Fruit fly (Drosophila melanogaster): ENCODE data around the gene 14-3-3epsilon.

14-3-3epsilon gene

dm6 chr3R:18274328-18275098 lies 32.2 kb downstream of the 14-3-3epsilon start, which contains the start of the genes Vps39 and eIF1A:
Vps39 (minus strand) TSS chr3R:18274446.
eIF1A (plus strand) TSS chr3R:18274665.
- TF ChIP-seq salr (GFP tag; optimal IDR thresholded peaks at IDR 0.05) = no peak
- TF ChIP-seq Eip93F (GFP tag; optimal IDR thresholded peaks at IDR 0.05) = peak; percentile 42
- no peak for TF ChIP-seq CG11762 (GFP tag; optimal IDR thresholded peaks at IDR 0.05; ENCODE audit: insufficient read depth)
- no peak for TF ChIP-seq pdm3 (GFP tag; optimal IDR thresholded peaks at IDR 0.05)
- peak; percentile 17 for TF ChIP-seq Sox14 (GFP tag; optimal IDR thresholded peaks at IDR 0.05)
- TF ChIP-seq Lpt (GFP tag; optimal IDR thresholded peaks at IDR 0.05) = no peak
- TF ChIP-seq net (GFP tag; optimal IDR thresholded peaks at IDR 0.05) = no peak
- no peak for TF ChIP-seq fd59A (GFP tag; optimal IDR thresholded peaks at IDR 0.05)
- TF ChIP-seq Hr38 (GFP tag; optimal IDR thresholded peaks at IDR 0.05) = no peak
- TF ChIP-seq Hr4 (GFP tag; optimal IDR thresholded peaks at IDR 0.05) = peak; percentile 42
- TF ChIP-seq Ets21C (GFP tag; optimal IDR thresholded peaks at IDR 0.05) = no peak
- TF ChIP-seq lz (GFP tag; optimal IDR thresholded peaks at IDR 0.05) = peak; percentile 36
- no peak for TF ChIP-seq eg (GFP tag; IDR thresholded peaks at IDR 0.05)
- TF ChIP-seq CG6163 (GFP tag; IDR thresholded peaks at IDR 0.05) = 0 out of 3 replicates have a peak, but pooled peaks have one; percentile 10
- peak; percentile 29 for TF ChIP-seq esn (GFP tag; optimal IDR thresholded peaks at IDR 0.05)
- TF ChIP-seq Eip78C (GFP tag) = no peak
- no peak; the same call in 1 of the 2 replicates for TF ChIP-seq CG15336 (GFP tag; IDR thresholded peaks at IDR 0.05)
- TF ChIP-seq OdsH (GFP tag; optimal IDR thresholded peaks at IDR 0.05) = no peak
- no peak for TF ChIP-seq CG6808 (GFP tag; optimal IDR thresholded peaks at IDR 0.05)
- peak; percentile 30 for TF ChIP-seq acj6 (GFP tag; optimal IDR thresholded peaks at IDR 0.05)
- TF ChIP-seq CG4318 (GFP tag; optimal IDR thresholded peaks at IDR 0.05) = no peak
- TF ChIP-seq CG32006 (GFP tag; optimal IDR thresholded peaks at IDR 0.05) = no peak
- TF ChIP-seq Blimp-1 (GFP tag; optimal IDR thresholded peaks at IDR 0.05) = no peak
- no peak for TF ChIP-seq CG8119 (GFP tag; IDR thresholded peaks at IDR 0.05)
- no peak for TF ChIP-seq CG6854 (GFP tag; optimal IDR thresholded peaks at IDR 0.05)
- no peak for TF ChIP-seq Gug (GFP tag; IDR thresholded peaks at IDR 0.05)
- no peak for TF ChIP-seq svp (GFP tag)
- no peak for TF ChIP-seq fd85E (GFP tag; optimal IDR thresholded peaks at IDR 0.05)
- TF ChIP-seq dac (GFP tag; optimal IDR thresholded peaks at IDR 0.05) = no peak
- no peak for TF ChIP-seq CG9139 (GFP tag; optimal IDR thresholded peaks at IDR 0.05)
- no peak for TF ChIP-seq CG7368 (GFP tag; optimal IDR thresholded peaks at IDR 0.05)
- no peak for TF ChIP-seq Sox102F (GFP tag; optimal IDR thresholded peaks at IDR 0.05)
- no peak for TF ChIP-seq CG11294 (GFP tag; IDR thresholded peaks at IDR 0.05)
- TF ChIP-seq vri (GFP tag; optimal IDR thresholded peaks at IDR 0.05) = no peak
- TF ChIP-seq cyc (GFP tag; optimal IDR thresholded peaks at IDR 0.05) = peak; percentile 32
- no peak for TF ChIP-seq CG6792 (GFP tag; optimal IDR thresholded peaks at IDR 0.05)
- no peak for TF ChIP-seq spab (GFP tag; optimal IDR thresholded peaks at IDR 0.05)
- TF ChIP-seq Ets96B (tag; optimal IDR thresholded peaks at IDR 0.05) = no peak
- TF ChIP-seq CG31627 (GFP tag; optimal IDR thresholded peaks at IDR 0.05) = peak; percentile 17
- no peak for TF ChIP-seq Eip75B (GFP tag; optimal IDR thresholded peaks at IDR 0.05)
- no peak for TF ChIP-seq CG10631 (GFP tag; optimal IDR thresholded peaks at IDR 0.05)
- no peak for TF ChIP-seq CG11902 (GFP tag; optimal IDR thresholded peaks at IDR 0.05)
- no peak for TF ChIP-seq CG8319 (GFP tag; optimal IDR thresholded peaks at IDR 0.05)

All from whole organism, prepupa.